Fruit fly (Drosophila melanogaster) whole organism, embryonic: ENCODE results near the gene lectin-24A.

Source experiments
- CG11504 ChIP-seq: fragments of 200-800 bp; sonication (Bioruptor generic); optimal IDR thresholded peaks from 3 replicates; lab custom pipeline; 2019; ENCODE audit warnings: missing biosample characterization, mild to moderate bottlenecking, missing genetic modification characterization, moderate library complexity
- CG12299 ChIP-seq: fragments of 200-800 bp; sonication (Bioruptor generic); optimal IDR thresholded peaks from 2 replicates; lab custom pipeline; 2018; ENCODE audit warnings: missing biosample characterization, mild to moderate bottlenecking, missing genetic modification characterization
- CG13287 ChIP-seq: fragments of 200-800 bp; sonication (Bioruptor generic); IDR thresholded peaks from 2 replicates; pipeline ENCODE4 v1.3.6; 2022; ENCODE audit warnings: missing biosample characterization, missing genetic modification characterization; ENCODE audit not compliant: partially characterized antibody
- CG14667 ChIP-seq: fragments of 200-800 bp; sonication (Bioruptor generic); IDR thresholded peaks from 2 replicates; pipeline ENCODE4 v1.3.6; 2022; ENCODE audit warnings: missing biosample characterization, missing genetic modification characterization
- CG15011 ChIP-seq: fragments of 200-800 bp; sonication (Bioruptor generic); optimal IDR thresholded peaks from 3 replicates; lab custom pipeline; 2018; ENCODE audit warnings: missing biosample characterization, mild to moderate bottlenecking, missing genetic modification characterization
- CG1792 ChIP-seq: fragments of 200-800 bp; sonication (Bioruptor generic); optimal IDR thresholded peaks from 2 replicates; lab custom pipeline; 2016; ENCODE audit warnings: missing biosample characterization, missing genetic modification characterization
- CG18599 ChIP-seq: fragments of 200-800 bp; sonication (Bioruptor generic); optimal IDR thresholded peaks from 3 replicates; lab custom pipeline; 2017; ENCODE audit warnings: missing biosample characterization, missing genetic modification characterization, mild to moderate bottlenecking, moderate library complexity, missing genetic modification reagents
- CG2678 ChIP-seq: fragments of 200-800 bp; sonication (Bioruptor generic); optimal IDR thresholded peaks from 3 replicates; lab custom pipeline; 2019; ENCODE audit warnings: missing biosample characterization, mild to moderate bottlenecking, missing genetic modification characterization, moderate library complexity
- CG2712 ChIP-seq: fragments of 200-800 bp; optimal IDR thresholded peaks from 3 replicates; lab custom pipeline; 2019; ENCODE audit warnings: missing biosample characterization, mild to moderate bottlenecking, missing genetic modification characterization, moderate library complexity
- CG3065 ChIP-seq: fragments of 200-800 bp; sonication (Bioruptor generic); optimal IDR thresholded peaks from 2 replicates; lab custom pipeline; 2016; ENCODE audit warnings: missing biosample characterization, missing genetic modification characterization
- CG3163 ChIP-seq: fragments of 200-800 bp; sonication (Bioruptor generic); optimal IDR thresholded peaks from 3 replicates; lab custom pipeline; 2016; ENCODE audit warnings: missing biosample characterization, missing genetic modification characterization
- CG6272 ChIP-seq: fragments of 200-800 bp; sonication (Bioruptor generic); IDR thresholded peaks from 2 replicates; pipeline ENCODE4 v1.3.6; 2022; ENCODE audit warnings: missing biosample characterization, missing genetic modification characterization
- CG7786 ChIP-seq: fragments of 200-800 bp; sonication (Bioruptor generic); optimal IDR thresholded peaks from 2 replicates; lab custom pipeline; 2016; ENCODE audit warnings: missing biosample characterization, missing genetic modification characterization
- Deaf1 ChIP-seq: fragments of 200-800 bp; optimal IDR thresholded peaks from 3 replicates; lab custom pipeline; 2019; ENCODE audit warnings: missing biosample characterization, mild to moderate bottlenecking, missing genetic modification characterization, moderate library complexity
- Elba2 ChIP-seq: fragments of 200-800 bp; sonication (Bioruptor generic); optimal IDR thresholded peaks from 3 replicates; lab custom pipeline; 2016; ENCODE audit warnings: missing biosample characterization, missing genetic modification characterization
- Fer3 ChIP-seq: fragments of 200-800 bp; sonication (Bioruptor generic); optimal IDR thresholded peaks from 2 replicates; lab custom pipeline; 2018; ENCODE audit warnings: missing biosample characterization, mild to moderate bottlenecking, missing genetic modification characterization, moderate library complexity
- Gsc ChIP-seq: fragments of 200-800 bp; sonication (Bioruptor generic); IDR thresholded peaks from 2 replicates; pipeline ENCODE4 v1.3.6; 2022; ENCODE audit warnings: missing biosample characterization, missing genetic modification characterization
- H15 ChIP-seq: fragments of 200-800 bp; sonication (Bioruptor generic); IDR thresholded peaks from 3 replicates; pipeline ENCODE4 v1.3.6; 2022; ENCODE audit warnings: missing biosample characterization, missing genetic modification characterization
- H2.0 ChIP-seq: fragments of 200-800 bp; sonication (Bioruptor generic); IDR thresholded peaks from 2 replicates; pipeline ENCODE4 v1.3.6; 2022; ENCODE audit warnings: missing biosample characterization, missing genetic modification characterization
- HLH4C ChIP-seq: fragments of 200-800 bp; sonication (Bioruptor generic); IDR thresholded peaks from 3 replicates; pipeline ENCODE4 v1.3.6; 2022; ENCODE audit warnings: missing biosample characterization, missing genetic modification characterization; ENCODE audit not compliant: partially characterized antibody
- Hr51 ChIP-seq, 2 experiments: fragments of 200-800 bp; sonication (Bioruptor generic); optimal IDR thresholded peaks; 2 replicates in 1 of 2; 3 replicates in 1 of 2; lab custom pipeline; 2016 to 2018; ENCODE audit warnings: missing biosample characterization in 2 of 2, missing genetic modification characterization in 2 of 2, mild to moderate bottlenecking in 1 of 2, moderate library complexity in 1 of 2
- Jarid2 ChIP-seq: fragments of 200-800 bp; sonication (Bioruptor generic); optimal IDR thresholded peaks from 3 replicates; lab custom pipeline; 2017; ENCODE audit warnings: mild to moderate bottlenecking, missing biosample characterization, missing genetic modification reagents, missing genetic modification characterization
- Med ChIP-seq: fragments of 200-800 bp; sonication (Bioruptor generic); peaks from one replicate; lab custom pipeline; 2016; ENCODE audit warnings: missing biosample characterization, missing genetic modification characterization, mild to moderate bottlenecking, inconsistent platforms, moderate library complexity
- Meics ChIP-seq: fragments of 200-800 bp; sonication (Bioruptor generic); optimal IDR thresholded peaks from 2 replicates; lab custom pipeline; 2017; ENCODE audit warnings: missing biosample characterization, mild to moderate bottlenecking, missing genetic modification characterization
- NC2β ChIP-seq: fragments of 200-800 bp; sonication (Bioruptor generic); optimal IDR thresholded peaks from 2 replicates; lab custom pipeline; 2016; ENCODE audit warnings: missing biosample characterization, missing genetic modification characterization
- Rx ChIP-seq: fragments of 200-800 bp; sonication (Bioruptor generic); IDR thresholded peaks from 2 replicates; pipeline ENCODE4 v1.3.6; 2022; ENCODE audit warnings: missing biosample characterization, missing genetic modification characterization
- Usf ChIP-seq: fragments of 200-800 bp; sonication (Bioruptor generic); optimal IDR thresholded peaks from 2 replicates; lab custom pipeline; 2017; ENCODE audit warnings: missing genotype, missing biosample characterization, missing genetic modification characterization
- Xbp1 ChIP-seq: fragments of 200-800 bp; sonication (Bioruptor generic); optimal IDR thresholded peaks from 3 replicates; lab custom pipeline; 2016; ENCODE audit warnings: missing biosample characterization, mild to moderate bottlenecking, missing genetic modification characterization
- ab ChIP-seq: fragments of 200-800 bp; sonication (Bioruptor generic); optimal IDR thresholded peaks from 2 replicates; lab custom pipeline; 2016; ENCODE audit warnings: missing biosample characterization, missing genetic modification characterization
- bcd ChIP-seq: fragments of 200-800 bp; sonication (Bioruptor generic); optimal IDR thresholded peaks from 2 replicates; lab custom pipeline; 2017; ENCODE audit warnings: missing biosample characterization, mild to moderate bottlenecking, missing genetic modification characterization
- caup ChIP-seq: fragments of 200-800 bp; sonication (Bioruptor generic); optimal IDR thresholded peaks from 3 replicates; lab custom pipeline; 2017; ENCODE audit warnings: missing biosample characterization, mild to moderate bottlenecking, missing genetic modification characterization, moderate library complexity; ENCODE audit not compliant: severe bottlenecking
- crol ChIP-seq: fragments of 200-800 bp; sonication (Bioruptor generic); IDR thresholded peaks from 2 replicates; pipeline ENCODE4 v1.3.6; 2022; ENCODE audit warnings: missing biosample characterization, missing genetic modification characterization
- dimm ChIP-seq: fragments of 200-800 bp; sonication (Bioruptor generic); IDR thresholded peaks from 2 replicates; pipeline ENCODE4 v1.3.6; 2022; ENCODE audit warnings: missing biosample characterization, missing genetic modification characterization
- ftz-f1 ChIP-seq: fragments of 200-800 bp; sonication (Bioruptor generic); optimal IDR thresholded peaks from 2 replicates; lab custom pipeline; 2016; ENCODE audit warnings: missing biosample characterization, missing genetic modification characterization
- hth ChIP-seq: fragments of >200 bp; optimal IDR thresholded peaks from 2 replicates; lab custom pipeline; 2017; ENCODE audit warnings: inconsistent platforms
- lola ChIP-seq, 3 experiments: fragments of >200 bp in 2 of 3; fragments of 200-800 bp in 1 of 3; sonication (Bioruptor generic) in 1 of 3; optimal IDR thresholded peaks; 2 replicates each; lab custom pipeline; 2017 to 2019; ENCODE audit warnings: missing biosample characterization in 3 of 3, missing genetic modification characterization in 3 of 3, mild to moderate bottlenecking in 1 of 3, moderate library complexity in 1 of 3
- rib ChIP-seq: fragments of 200-800 bp; sonication (Bioruptor generic); IDR thresholded peaks from 2 replicates; pipeline ENCODE4 v1.3.6; 2022; ENCODE audit warnings: missing biosample characterization, missing genetic modification characterization
- salm ChIP-seq: fragments of 200-800 bp; sonication (Bioruptor generic); optimal IDR thresholded peaks from 2 replicates; lab custom pipeline; 2018; ENCODE audit warnings: missing biosample characterization, mild to moderate bottlenecking, missing genetic modification characterization
- sd ChIP-seq: fragments of 200-800 bp; sonication (Bioruptor generic); optimal IDR thresholded peaks from 3 replicates; lab custom pipeline; 2018; ENCODE audit warnings: missing biosample characterization, mild to moderate bottlenecking, missing genetic modification characterization, moderate library complexity
- sens ChIP-seq: fragments of 200-800 bp; sonication (Bioruptor generic); peaks from one replicate; lab custom pipeline; 2016; ENCODE audit warnings: missing biosample characterization, missing genetic modification characterization
- sens-2 ChIP-seq: fragments of 200-800 bp; sonication (Bioruptor generic); IDR thresholded peaks from 2 replicates; pipeline ENCODE4 v1.3.6; 2022; ENCODE audit warnings: missing biosample characterization, missing genetic modification characterization
- stwl ChIP-seq: fragments of 200-800 bp; sonication (Bioruptor generic); optimal IDR thresholded peaks from 3 replicates; lab custom pipeline; 2018; ENCODE audit warnings: missing biosample characterization, mild to moderate bottlenecking, missing genetic modification characterization, moderate library complexity
- tio ChIP-seq: fragments of 200-800 bp; sonication (Bioruptor generic); optimal IDR thresholded peaks from 2 replicates; lab custom pipeline; 2017; ENCODE audit warnings: missing biosample characterization, missing genetic modification characterization, inconsistent platforms
- unc-4 ChIP-seq: fragments of 200-800 bp; sonication (Bioruptor generic); IDR thresholded peaks from 2 replicates; pipeline ENCODE4 v1.3.6; 2022; ENCODE audit warnings: missing biosample characterization, missing genetic modification characterization; ENCODE audit not compliant: partially characterized antibody

lectin-24A gene

DNA sequence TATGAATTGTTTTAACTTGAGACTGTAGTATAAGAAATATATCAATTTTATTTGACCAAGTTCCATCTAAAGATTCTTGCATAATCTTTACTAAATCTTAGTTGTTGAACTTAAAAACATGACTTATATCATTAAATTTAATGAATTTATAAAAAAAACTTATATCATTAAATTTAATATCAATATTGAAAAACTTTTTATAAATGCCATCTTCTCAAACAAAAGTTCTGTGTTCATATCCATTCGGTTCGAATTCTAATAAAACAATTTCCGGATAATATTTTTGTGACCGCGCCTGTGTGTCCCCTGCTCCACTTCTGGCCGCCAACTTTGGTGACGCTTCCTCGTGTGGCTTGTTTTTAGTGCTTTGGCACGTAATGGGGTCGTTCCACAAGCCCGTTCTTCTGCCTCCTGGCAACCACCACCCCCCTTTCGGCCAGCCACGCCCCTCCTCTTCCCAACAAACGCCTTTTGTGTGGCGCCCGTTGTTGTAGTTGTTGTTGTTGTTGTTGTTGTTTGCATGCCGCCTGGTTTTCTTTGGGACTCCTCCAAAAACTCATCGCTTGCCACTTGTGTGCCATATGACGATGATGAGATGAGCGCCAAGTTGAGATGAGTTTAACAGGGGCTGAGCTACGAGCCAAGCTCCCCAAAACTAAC, 19.6 kb upstream of the lectin-24A start (continued):
- TF ChIP-seq Meics (GFP tag; lab: Kevin White, UChicago) (peak; percentile 3), H15 (GFP tag; lab: Robert Waterston, UW) (no peak), Med (peak; percentile 12), Hr51 (GFP tag; optimal IDR thresholded peaks at IDR 0.05; lab: Kevin White, UChicago) (peak in 1 of 2 experiments; percentile 39), caup (GFP tag; lab: Kevin White, UChicago) (no peak), CG15011 (GFP tag; lab: Kevin White, UChicago) (no peak), CG11504 (tag; lab: Kevin White, UChicago) (peak; percentile 47), Usf (GFP tag; lab: Kevin White, UChicago) (no peak), CG3065 (GFP tag; lab: Kevin White, UChicago) (no peak), stwl (tag; lab: Kevin White, UChicago) (no peak), sens (GFP tag; lab: Kevin White, UChicago) (peak; percentile 42), CG1792 (GFP tag; lab: Kevin White, UChicago) (no peak), unc-4 (no peak), Gsc (GFP tag; lab: Robert Waterston, UW) (no peak)
- TF ChIP-seq, all 482 proteins: peak for 33

DNA sequence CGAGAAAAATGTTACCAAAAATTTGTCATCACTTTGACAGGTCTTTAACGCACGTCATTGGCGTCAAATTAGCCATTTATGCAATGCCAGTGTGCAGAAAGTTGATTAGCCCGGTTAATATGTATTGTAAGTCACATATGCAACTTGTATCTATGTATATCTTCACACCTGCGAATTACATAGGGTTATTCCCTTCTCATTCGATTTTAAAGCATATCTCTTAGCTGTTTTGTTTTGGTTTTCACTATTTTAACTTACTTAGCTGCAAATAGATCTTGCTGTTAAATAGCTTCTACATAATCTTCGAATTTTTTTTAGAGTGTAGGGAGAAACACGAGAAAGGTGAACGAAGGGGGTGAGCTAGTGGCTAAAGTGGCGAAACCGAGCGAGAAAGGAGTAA, 13.5 kb upstream of the lectin-24A start:
- TF ChIP-seq Rx (GFP tag; lab: Robert Waterston, UW): no peak
- TF ChIP-seq dimm (GFP tag; lab: Robert Waterston, UW): no peak
- TF ChIP-seq H2.0: no peak
- TF ChIP-seq CG7786 (GFP tag; lab: Kevin White, UChicago): no peak
- TF ChIP-seq H15 (GFP tag; lab: Robert Waterston, UW): no peak
- TF ChIP-seq CG18599: no peak
- TF ChIP-seq CG13287 (GFP tag; lab: Robert Waterston, UW): no peak
- no peak for TF ChIP-seq NC2β (GFP tag; lab: Kevin White, UChicago)
- no peak for TF ChIP-seq Xbp1 (GFP tag; lab: Kevin White, UChicago)
- no peak for TF ChIP-seq salm (tag; lab: Kevin White, UChicago)
- no peak for TF ChIP-seq ftz-f1
- TF ChIP-seq ab (GFP tag; lab: Kevin White, UChicago): no peak

DNA sequence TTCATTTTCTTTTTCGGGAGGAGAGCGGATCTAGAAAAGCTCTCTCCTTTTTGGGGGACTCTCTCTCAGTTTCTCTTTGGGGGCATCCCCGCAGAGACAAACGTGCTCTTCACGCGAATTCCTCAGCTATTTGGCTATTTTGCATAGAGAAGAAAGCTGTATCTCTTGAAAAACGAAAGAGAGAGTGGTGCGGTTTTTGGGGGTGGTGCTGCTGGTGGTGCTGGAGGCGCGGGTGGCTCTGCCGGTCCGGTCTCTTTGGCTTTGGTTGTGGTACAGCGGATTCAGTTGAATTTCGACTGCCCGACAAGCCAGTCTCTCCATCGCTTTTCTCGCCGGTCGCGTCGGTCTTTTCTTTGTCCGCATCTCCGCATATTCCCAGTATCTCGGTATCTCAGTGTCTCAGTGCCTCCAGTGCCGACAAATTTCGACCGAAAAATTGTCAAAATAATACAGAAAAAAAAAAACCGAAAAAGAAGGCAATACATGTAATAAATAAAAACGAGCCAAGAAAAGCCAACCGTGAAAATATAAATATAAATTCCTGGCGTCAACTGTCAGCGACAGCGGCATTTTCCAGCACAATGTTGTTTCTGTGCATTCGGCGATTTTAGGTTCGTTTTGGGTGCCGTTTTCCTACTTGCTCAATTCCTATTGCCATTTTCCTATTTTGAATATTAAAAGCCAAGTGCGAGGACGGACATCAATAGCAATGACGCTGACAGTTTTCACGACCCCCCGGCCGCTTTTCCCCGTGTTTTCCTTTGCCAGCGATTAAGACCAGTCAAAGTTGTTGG, 12.8 kb upstream of the lectin-24A start, which contains the start of gene CG10019:
CG10019 (plus strand) TSS at position 285 of the 794 bp plus-strand sequence.
- 0 out of 3 replicates have a peak, but pooled peaks have one; percentile 20 for TF ChIP-seq HLH4C (GFP tag; lab: Robert Waterston, UW)
- no peak for TF ChIP-seq CG2712 (tag; lab: Kevin White, UChicago)
- TF ChIP-seq sd: peak; percentile 58
- TF ChIP-seq sens-2 (GFP tag; lab: Robert Waterston, UW): no peak
- TF ChIP-seq hth (lab: Kevin White, UChicago): no peak
- TF ChIP-seq rib (GFP tag; lab: Robert Waterston, UW): 0 out of 2 replicates have a peak, but pooled peaks have one; percentile 18
- TF ChIP-seq sens (GFP tag; lab: Kevin White, UChicago): peak; percentile 75
- TF ChIP-seq Med: peak; percentile 71
- TF ChIP-seq CG2678 (tag; lab: Kevin White, UChicago): no peak
- TF ChIP-seq Deaf1 (tag; lab: Kevin White, UChicago): peak; percentile 47
- TF ChIP-seq Fer3 (tag; lab: Kevin White, UChicago): no peak
- TF ChIP-seq caup (GFP tag; lab: Kevin White, UChicago): peak; percentile 3
- TF ChIP-seq CG6272 (GFP tag; lab: Robert Waterston, UW): no peak
- TF ChIP-seq CG1792 (GFP tag; lab: Kevin White, UChicago): no peak
- no peak for TF ChIP-seq bcd
- peak; percentile 75 for TF ChIP-seq Jarid2 (GFP tag; lab: Kevin White, UChicago)
- no peak for TF ChIP-seq Hr51 (GFP tag; optimal IDR thresholded peaks at IDR 0.05; lab: Kevin White, UChicago)
- TF ChIP-seq lola (GFP tag; optimal IDR thresholded peaks at IDR 0.05; lab: Kevin White, UChicago): no peak
- peak; percentile 44; the same call in 1 of the 2 replicates for TF ChIP-seq CG13287 (GFP tag; lab: Robert Waterston, UW)
- peak; percentile 98 for TF ChIP-seq CG3163 (GFP tag; lab: Kevin White, UChicago)
- TF ChIP-seq Elba2 (GFP tag; lab: Kevin White, UChicago): peak; percentile 61
- no peak for TF ChIP-seq tio
- TF ChIP-seq crol (GFP tag; lab: Robert Waterston, UW): peak; percentile 78
- TF ChIP-seq CG12299 (tag; lab: Kevin White, UChicago): no peak
- no peak for TF ChIP-seq CG14667 (GFP tag; lab: Robert Waterston, UW)
